Worm (Caenorhabditis elegans) whole organism, L4 larva: ENCODE data around the gene C26H9A.4.

Experiments used
- D1046.2 ChIP-seq: fragments of 200-800 bp; sonication (Bioruptor generic); IDR thresholded peaks from 2 replicates; pipeline ENCODE4 v1.3.6; 2022; ENCODE audit warnings: missing genetic modification characterization, missing compliant biosample characterization
- F26F4.8 ChIP-seq: fragments of 200-800 bp; sonication (Bioruptor generic); conservative IDR thresholded peaks from 2 replicates; pipeline ENCODE4 v1.3.6; 2022; ENCODE audit warnings: missing genetic modification characterization, missing compliant biosample characterization
- F37D6.2 ChIP-seq: sonication (generic microtip); optimal IDR thresholded peaks from 2 replicates; lab custom pipeline; 2016; ENCODE audit warnings: mild to moderate bottlenecking, missing genetic modification characterization, missing compliant biosample characterization
- T20F7.1 ChIP-seq: fragments of 200-800 bp; sonication (Bioruptor generic); optimal IDR thresholded peaks from 2 replicates; lab custom pipeline; 2018; ENCODE audit warnings: mild to moderate bottlenecking, missing genetic modification characterization, missing compliant biosample characterization
- T26A8.4 ChIP-seq: fragments of 200-800 bp; sonication (Bioruptor generic); IDR thresholded peaks from 2 replicates; pipeline ENCODE4 v1.3.6; 2022; ENCODE audit warnings: missing genetic modification characterization, missing compliant biosample characterization
- Y75B8A.6 ChIP-seq: fragments of 200-800 bp; sonication (Bioruptor generic); IDR thresholded peaks from 2 replicates; pipeline ENCODE4 v1.3.6; 2022; ENCODE audit warnings: missing genetic modification reagents, missing genetic modification characterization, missing compliant biosample characterization
- ZK337.2 ChIP-seq: fragments of 200-800 bp; sonication (Bioruptor generic); IDR thresholded peaks from 2 replicates; pipeline ENCODE4 v1.3.6; 2022; ENCODE audit warnings: missing genetic modification reagents, missing genetic modification characterization, missing compliant biosample characterization
- ZK546.5 ChIP-seq, 2 experiments: sonication (generic microtip); optimal IDR thresholded peaks; 2 replicates each; lab custom pipeline; 2017; ENCODE audit warnings: missing biosample characterization in 2 of 2, missing genetic modification characterization in 2 of 2
- aha-1 ChIP-seq: fragments of 150-350 bp; peaks from one replicate; lab custom pipeline; 2014; ENCODE audit warnings: missing biosample characterization, missing genetic modification characterization
- aly-2 ChIP-seq: sonication (generic microtip); optimal IDR thresholded peaks from 2 replicates; lab custom pipeline; 2018; ENCODE audit warnings: missing biosample characterization, missing genetic modification characterization
- ama-1 ChIP-seq: fragments of 150-350 bp; optimal IDR thresholded peaks from 2 replicates; lab custom pipeline; 2014; ENCODE audit warnings: inconsistent platforms, mixed read lengths
- arid-1 ChIP-seq: fragments of 200-800 bp; sonication (Bioruptor generic); conservative IDR thresholded peaks from 2 replicates; pipeline ENCODE4 v1.3.6; 2022; ENCODE audit warnings: missing genetic modification reagents, missing genetic modification characterization, missing compliant biosample characterization
- ceh-20 ChIP-seq: fragments of 200-800 bp; sonication (Bioruptor generic); IDR thresholded peaks from 2 replicates; pipeline ENCODE4 v1.3.6; 2022; ENCODE audit warnings: missing genetic modification reagents, missing genetic modification characterization, missing compliant biosample characterization
- ceh-28 ChIP-seq: fragments of 150-350 bp; optimal IDR thresholded peaks from 2 replicates; lab custom pipeline; 2014; ENCODE audit warnings: missing biosample characterization, missing genetic modification reagents, missing genetic modification characterization
- ceh-32 ChIP-seq: sonication (generic microtip); optimal IDR thresholded peaks from 2 replicates; lab custom pipeline; 2016; ENCODE audit warnings: mild to moderate bottlenecking, missing genetic modification characterization, missing compliant biosample characterization; ENCODE audit not compliant: poor library complexity
- ceh-44 ChIP-seq: fragments of 200-800 bp; sonication (Bioruptor generic); IDR thresholded peaks from 2 replicates; pipeline ENCODE4 v1.3.6; 2022; ENCODE audit warnings: missing genetic modification reagents, missing genetic modification characterization, missing compliant biosample characterization
- ceh-62 ChIP-seq: sonication (generic microtip); optimal IDR thresholded peaks from 2 replicates; lab custom pipeline; 2017; ENCODE audit warnings: missing biosample characterization, missing genetic modification characterization
- ceh-82 ChIP-seq: sonication (generic microtip); optimal IDR thresholded peaks from 2 replicates; lab custom pipeline; 2017; ENCODE audit warnings: missing biosample characterization, missing genetic modification characterization
- daf-16 ChIP-seq, 3 experiments: sonication (generic microtip); optimal IDR thresholded peaks; 2 replicates each; lab custom pipeline; 2016 to 2017; ENCODE audit warnings: missing genetic modification characterization in 3 of 3, missing genetic modification reagents in 3 of 3, mild to moderate bottlenecking in 2 of 3, missing compliant biosample characterization in 2 of 3, missing biosample characterization in 1 of 3, moderate library complexity in 1 of 3
- dmd-8 ChIP-seq: fragments of 200-800 bp; sonication (Bioruptor generic); IDR thresholded peaks from 2 replicates; pipeline ENCODE4 v1.3.6; 2022; ENCODE audit warnings: missing genetic modification characterization, missing compliant biosample characterization
- dpl-1 ChIP-seq: fragments of 150-350 bp; optimal IDR thresholded peaks from 2 replicates; lab custom pipeline; 2014; ENCODE audit warnings: missing biosample characterization, missing genetic modification reagents, missing genetic modification characterization
- duxl-1 ChIP-seq: sonication (generic microtip); optimal IDR thresholded peaks from 2 replicates; lab custom pipeline; 2016; ENCODE audit warnings: mild to moderate bottlenecking, missing genetic modification characterization, moderate library complexity, missing compliant biosample characterization; ENCODE audit not compliant: poor library complexity
- dve-1 ChIP-seq: sonication (generic microtip); optimal IDR thresholded peaks from 2 replicates; lab custom pipeline; 2017; ENCODE audit warnings: antibody characterized with exemption, mild to moderate bottlenecking, missing genetic modification characterization, missing compliant biosample characterization; ENCODE audit not compliant: insufficient read depth
- egl-27 ChIP-seq: sonication (generic microtip); optimal IDR thresholded peaks from 3 replicates; lab custom pipeline; 2017; ENCODE audit warnings: missing biosample characterization, missing genetic modification reagents, missing genetic modification characterization
- fkh-10 ChIP-seq: fragments of 150-350 bp; optimal IDR thresholded peaks from 2 replicates; lab custom pipeline; 2014; ENCODE audit warnings: missing biosample characterization, missing genetic modification reagents, missing genetic modification characterization
- gei-8 ChIP-seq: fragments of 200-800 bp; sonication (Bioruptor generic); optimal IDR thresholded peaks from 2 replicates; lab custom pipeline; 2018; ENCODE audit warnings: mild to moderate bottlenecking, missing genetic modification characterization, missing compliant biosample characterization
- hlh-11 ChIP-seq: fragments of 200-800 bp; sonication (Bioruptor generic); optimal IDR thresholded peaks from 2 replicates; lab custom pipeline; 2018; ENCODE audit warnings: mild to moderate bottlenecking, missing genetic modification characterization, missing compliant biosample characterization
- hlh-30 ChIP-seq: sonication (generic microtip); optimal IDR thresholded peaks from 2 replicates; lab custom pipeline; 2017; ENCODE audit warnings: antibody characterized with exemption, mild to moderate bottlenecking, missing genetic modification characterization, missing compliant biosample characterization; ENCODE audit not compliant: insufficient read depth
- lsy-2 ChIP-seq, 2 experiments: fragments of 150-350 bp in 1 of 2; sonication (generic microtip) in 1 of 2; optimal IDR thresholded peaks; 2 replicates each; lab custom pipeline; 2014 to 2017; ENCODE audit warnings: missing biosample characterization in 2 of 2, missing genetic modification characterization in 2 of 2
- mdl-1 ChIP-seq, 2 experiments: fragments of 150-350 bp in 1 of 2; sonication (generic microtip) in 1 of 2; optimal IDR thresholded peaks; 2 replicates each; lab custom pipeline; 2014 to 2017; ENCODE audit warnings: missing biosample characterization in 2 of 2, missing genetic modification characterization in 2 of 2
- mdt-29 ChIP-seq: fragments of 200-800 bp; sonication (Bioruptor generic); IDR thresholded peaks from 2 replicates; pipeline ENCODE4 v1.3.6; 2022; ENCODE audit warnings: missing genetic modification reagents, missing genetic modification characterization, missing compliant biosample characterization
- mep-1 ChIP-seq: fragments of 150-350 bp; sonication (generic microtip); optimal IDR thresholded peaks from 3 replicates; lab custom pipeline; 2014; ENCODE audit warnings: missing biosample characterization, missing genetic modification characterization
- mxl-2 ChIP-seq: fragments of 200-800 bp; sonication (Bioruptor generic); conservative IDR thresholded peaks from 2 replicates; pipeline ENCODE4 v1.3.6; 2022; ENCODE audit warnings: missing genetic modification reagents, missing genetic modification characterization, missing compliant biosample characterization
- nhr-10 ChIP-seq: fragments of 150-350 bp; optimal IDR thresholded peaks from 2 replicates; lab custom pipeline; 2014; ENCODE audit warnings: missing biosample characterization, missing genetic modification characterization
- nhr-11 ChIP-seq: fragments of 150-350 bp; optimal IDR thresholded peaks from 2 replicates; lab custom pipeline; 2014; ENCODE audit warnings: missing biosample characterization, missing genetic modification characterization
- nhr-111 ChIP-seq: fragments of 200-800 bp; sonication (Bioruptor generic); optimal IDR thresholded peaks from 2 replicates; lab custom pipeline; 2018; ENCODE audit warnings: mild to moderate bottlenecking, missing genetic modification characterization, missing compliant biosample characterization
- nhr-237 ChIP-seq: sonication (generic microtip); optimal IDR thresholded peaks from 2 replicates; lab custom pipeline; 2017; ENCODE audit warnings: missing biosample characterization, missing genetic modification characterization
- nhr-25 ChIP-seq: sonication (generic microtip); optimal IDR thresholded peaks from 2 replicates; lab custom pipeline; 2017; ENCODE audit warnings: missing genetic modification characterization, mild to moderate bottlenecking, missing compliant biosample characterization, antibody characterized with exemption, moderate library complexity, borderline replicate concordance; ENCODE audit not compliant: insufficient read depth
- nhr-41 ChIP-seq: fragments of 200-800 bp; sonication (Bioruptor generic); IDR thresholded peaks from 2 replicates; pipeline ENCODE4 v1.3.6; 2022; ENCODE audit warnings: missing genetic modification reagents, missing genetic modification characterization, missing compliant biosample characterization
- nhr-48 ChIP-seq: sonication (generic microtip); optimal IDR thresholded peaks from 2 replicates; lab custom pipeline; 2016; ENCODE audit warnings: mild to moderate bottlenecking, missing genetic modification characterization, missing compliant biosample characterization
- php-3 ChIP-seq: fragments of 200-800 bp; sonication (Bioruptor generic); IDR thresholded peaks from 2 replicates; pipeline ENCODE4 v1.3.6; 2022; ENCODE audit warnings: missing genetic modification reagents, missing genetic modification characterization, missing compliant biosample characterization
- rbr-2 ChIP-seq: sonication (generic microtip); optimal IDR thresholded peaks from 2 replicates; lab custom pipeline; 2016; ENCODE audit warnings: missing genotype, missing genetic modification characterization, missing compliant biosample characterization
- saeg-2 ChIP-seq: fragments of 200-800 bp; sonication (Bioruptor generic); IDR thresholded peaks from 2 replicates; pipeline ENCODE4 v1.3.6; 2022; ENCODE audit warnings: missing genetic modification reagents, missing genetic modification characterization, missing compliant biosample characterization
- spr-1 ChIP-seq: sonication (generic microtip); optimal IDR thresholded peaks from 2 replicates; lab custom pipeline; 2016; ENCODE audit warnings: mild to moderate bottlenecking, missing genetic modification characterization, missing compliant biosample characterization
- tag-97 ChIP-seq: fragments of 200-800 bp; sonication (Bioruptor generic); IDR thresholded peaks from 2 replicates; pipeline ENCODE4 v1.3.6; 2022; ENCODE audit warnings: missing genetic modification characterization, missing compliant biosample characterization
- tra-1 ChIP-seq: fragments of 200-800 bp; sonication (Bioruptor generic); IDR thresholded peaks from 2 replicates; pipeline ENCODE4 v1.3.6; 2022; ENCODE audit warnings: missing genetic modification reagents, missing genetic modification characterization, missing compliant biosample characterization
- unc-130 ChIP-seq: sonication (generic microtip); optimal IDR thresholded peaks from 2 replicates; lab custom pipeline; 2016; ENCODE audit warnings: missing genetic modification reagents, missing genetic modification characterization, missing compliant biosample characterization
- unc-39 ChIP-seq: sonication (generic microtip); optimal IDR thresholded peaks from 2 replicates; lab custom pipeline; 2017; ENCODE audit warnings: missing biosample characterization, missing genetic modification characterization
- zag-1 ChIP-seq: fragments of 150-350 bp; optimal IDR thresholded peaks from 2 replicates; lab custom pipeline; 2014; ENCODE audit warnings: missing biosample characterization, missing genetic modification characterization
- zip-11 ChIP-seq: fragments of 200-800 bp; sonication (Bioruptor generic); IDR thresholded peaks from 2 replicates; pipeline ENCODE4 v1.3.6; 2022; ENCODE audit warnings: missing genetic modification characterization, missing compliant biosample characterization
- ztf-11 ChIP-seq: fragments of 150-350 bp; optimal IDR thresholded peaks from 2 replicates; lab custom pipeline; 2014; ENCODE audit warnings: missing biosample characterization, missing genetic modification characterization
- ztf-7 ChIP-seq: fragments of 150-350 bp; optimal IDR thresholded peaks from 2 replicates; lab custom pipeline; 2014; ENCODE audit warnings: missing biosample characterization, missing genetic modification characterization

The C26H9A.4 gene

ce11 chrIV:12651570-12651969 is 1.6 kb upstream of the C26H9A.4 start:
- TF ChIP-seq php-3 (GFP tag; lab: Robert Waterston, UW) (no peak), ceh-28 (tag; lab: Kevin White, UChicago) (no peak), rbr-2 (tag; lab: Kevin White, UChicago) (peak; percentile 63), ceh-82 (no peak), mxl-2 (no peak), mdt-29 (no peak), D1046.2 (GFP tag; lab: Robert Waterston, UW) (no peak), lsy-2 (tag; optimal IDR thresholded peaks at IDR 0.05; lab: Kevin White, UChicago) (peak in 1 of 2 experiments; percentile 78), F26F4.8 (GFP tag; lab: Robert Waterston, UW) (no peak), tra-1 (no peak), mep-1 (tag; lab: Kevin White, UChicago) (peak; percentile 53), Y75B8A.6 (GFP tag; lab: Robert Waterston, UW) (no peak), dmd-8 (GFP tag; lab: Robert Waterston, UW) (no peak), hlh-11 (tag; lab: Kevin White, UChicago) (no peak), ZK546.5 (tag; optimal IDR thresholded peaks at IDR 0.05; lab: Kevin White, UChicago) (no peak), ceh-20 (GFP tag; lab: Robert Waterston, UW) (no peak), T20F7.1 (no peak), nhr-41 (GFP tag; lab: Robert Waterston, UW) (no peak), nhr-11 (tag; lab: Kevin White, UChicago) (no peak), duxl-1 (tag; lab: Kevin White, UChicago) (no peak), spr-1 (tag; lab: Kevin White, UChicago) (no peak), nhr-25 (tag; lab: Kevin White, UChicago) (no peak), ama-1 (lab: Kevin White, UChicago) (no peak), nhr-48 (tag; lab: Kevin White, UChicago) (no peak), dpl-1 (GFP tag; lab: Kevin White, UChicago) (peak; percentile 39), egl-27 (no peak), arid-1 (no peak), ztf-7 (no peak), ceh-44 (GFP tag; lab: Robert Waterston, UW) (no peak), nhr-237 (tag; lab: Kevin White, UChicago) (no peak), daf-16 (GFP tag; optimal IDR thresholded peaks at IDR 0.05; lab: Kevin White, UChicago) (no peak), daf-16 (tag; optimal IDR thresholded peaks at IDR 0.05; lab: Kevin White, UChicago) (no peak), fkh-10 (GFP tag; lab: Kevin White, UChicago) (peak; percentile 97), nhr-111 (GFP tag; lab: Kevin White, UChicago) (no peak), T26A8.4 (no peak), unc-130 (GFP tag; lab: Kevin White, UChicago) (no peak), gei-8 (no peak), ceh-62 (tag; lab: Kevin White, UChicago) (no peak), ZK337.2 (GFP tag; lab: Robert Waterston, UW) (no peak), nhr-10 (tag; lab: Kevin White, UChicago) (no peak), aly-2 (tag; lab: Kevin White, UChicago) (no peak), hlh-30 (tag; lab: Kevin White, UChicago) (peak; percentile 35), ztf-11 (tag; lab: Kevin White, UChicago) (no peak), zag-1 (tag; lab: Kevin White, UChicago) (no peak), aha-1 (tag; lab: Kevin White, UChicago) (no peak), zip-11 (no peak), saeg-2 (GFP tag; lab: Robert Waterston, UW) (no peak), mdl-1 (tag; optimal IDR thresholded peaks at IDR 0.05; lab: Kevin White, UChicago) (peak in 1 of 2 experiments; percentile 58), F37D6.2 (tag; lab: Kevin White, UChicago) (no peak), dve-1 (tag; lab: Kevin White, UChicago) (no peak), unc-39 (tag; lab: Kevin White, UChicago) (no peak), ceh-32 (tag; lab: Kevin White, UChicago) (no peak), tag-97 (GFP tag; lab: Robert Waterston, UW) (no peak)
